Worm (Caenorhabditis elegans): Measurements from ENCODE around the gene F57C12.2.

Gene F57C12.2

ce11 chrX:538083-538482 lies 13.1 kb downstream of the F57C12.2 start:
- TF ChIP-seq aly-2 (tag; optimal IDR thresholded peaks at IDR 0.05): no peak
- no peak for TF ChIP-seq nhr-111 (GFP tag; optimal IDR thresholded peaks at IDR 0.05)
- TF ChIP-seq aha-1 (tag): peak; percentile 20
- 0 out of 2 replicates have a peak, but pooled peaks have one; percentile 15 for TF ChIP-seq dmd-8 (GFP tag; IDR thresholded peaks at IDR 0.05)
- TF ChIP-seq duxl-1 (tag; optimal IDR thresholded peaks at IDR 0.05; ENCODE audit: poor library complexity): no peak
- no peak for TF ChIP-seq ama-1 (optimal IDR thresholded peaks at IDR 0.05)
- TF ChIP-seq ztf-7 (tag; optimal IDR thresholded peaks at IDR 0.05): no peak
- TF ChIP-seq snpc-1.2 (GFP tag; IDR thresholded peaks at IDR 0.05): 0 out of 2 replicates have a peak, but pooled peaks have one; percentile 48

ce11 chrX:536365-536764 lies 14.8 kb downstream of the F57C12.2 start:
- TF ChIP-seq nhr-25 (tag; optimal IDR thresholded peaks at IDR 0.05; ENCODE audit: borderline replicate concordance, insufficient read depth) (no peak), lin-1 (GFP tag; IDR thresholded peaks at IDR 0.05) (no peak), mes-2 (tag; optimal IDR thresholded peaks at IDR 0.05; ENCODE audit: poor library complexity, severe bottlenecking) (no peak)

ce11 chrX:535728-536127 lies 15.5 kb downstream of the F57C12.2 start, which contains the start of gene F28C10.3:
Gene F28C10.3 (minus strand): TSS chrX:535828.
- peak; percentile 81 for TF ChIP-seq mes-2 (tag; optimal IDR thresholded peaks at IDR 0.05; ENCODE audit: poor library complexity, severe bottlenecking)
- no peak for TF ChIP-seq gei-8 (GFP tag; optimal IDR thresholded peaks at IDR 0.05)
- 0 out of 2 replicates have a peak, but pooled peaks have one; percentile 19 for TF ChIP-seq lin-1 (GFP tag; IDR thresholded peaks at IDR 0.05)
- peak; percentile 78 for TF ChIP-seq mxl-3 (GFP tag; optimal IDR thresholded peaks at IDR 0.05)
- TF ChIP-seq lin-29 (GFP tag; IDR thresholded peaks at IDR 0.05): peak; percentile 28; the same call in 1 of the 2 replicates
- peak; percentile 45 for TF ChIP-seq F37D6.2 (tag; optimal IDR thresholded peaks at IDR 0.05)
- peak; percentile 84 for TF ChIP-seq hlh-30 (tag; optimal IDR thresholded peaks at IDR 0.05; ENCODE audit: insufficient read depth)
- peak; percentile 68 for TF ChIP-seq rbr-2 (tag; optimal IDR thresholded peaks at IDR 0.05)
- TF ChIP-seq nhr-102 (tag; optimal IDR thresholded peaks at IDR 0.05): no peak
- TF ChIP-seq mdl-1 (tag; optimal IDR thresholded peaks at IDR 0.05): peak; percentile 88 to 91
- TF ChIP-seq snpc-4 (tag; optimal IDR thresholded peaks at IDR 0.05): no peak
- TF ChIP-seq F26F4.8 (GFP tag; conservative IDR thresholded peaks at IDR 0.05): no peak
- peak; percentile 25 for TF ChIP-seq fkh-10 (GFP tag; optimal IDR thresholded peaks at IDR 0.05)
- peak; percentile 82 for TF ChIP-seq zag-1 (tag; optimal IDR thresholded peaks at IDR 0.05)
- TF ChIP-seq nhr-6 (tag; optimal IDR thresholded peaks at IDR 0.05): peak; percentile 63
- peak; percentile 89 for TF ChIP-seq hmg-1.1 (GFP tag; IDR thresholded peaks at IDR 0.05)
- peak; percentile 53 for TF ChIP-seq duxl-1 (tag; optimal IDR thresholded peaks at IDR 0.05; ENCODE audit: poor library complexity)
- peak; percentile 80 for TF ChIP-seq nhr-11 (tag; optimal IDR thresholded peaks at IDR 0.05)
- TF ChIP-seq nhr-41 (GFP tag; IDR thresholded peaks at IDR 0.05): no peak
- TF ChIP-seq pha-4 (GFP tag; IDR thresholded peaks at IDR 0.05): no peak
- TF ChIP-seq pha-4 (tag; optimal IDR thresholded peaks at IDR 0.05): peak; percentile 14
- peak; percentile 37 for TF ChIP-seq nhr-10 (tag; optimal IDR thresholded peaks at IDR 0.05)
- TF ChIP-seq dve-1 (tag; optimal IDR thresholded peaks at IDR 0.05; ENCODE audit: insufficient read depth): no peak
- peak; percentile 71 for TF ChIP-seq T26A8.4 (GFP tag; IDR thresholded peaks at IDR 0.05)
- TF ChIP-seq aha-1 (tag): peak; percentile 96
- TF ChIP-seq nhr-77 (tag; optimal IDR thresholded peaks at IDR 0.05): peak; percentile 38
- TF ChIP-seq dpl-1 (GFP tag; optimal IDR thresholded peaks at IDR 0.05): peak; percentile 37
- TF ChIP-seq unc-62 (GFP tag; optimal IDR thresholded peaks at IDR 0.05 in 1 of 2): peak in 1 of 2 experiments; percentile 94
- TF ChIP-seq unc-62 (tag; optimal IDR thresholded peaks at IDR 0.05): no peak
- TF ChIP-seq tra-1 (GFP tag; IDR thresholded peaks at IDR 0.05): peak; percentile 70
- no peak for TF ChIP-seq ceh-62 (tag; optimal IDR thresholded peaks at IDR 0.05)
- TF ChIP-seq snpc-1.2 (GFP tag; IDR thresholded peaks at IDR 0.05): no peak
- peak; percentile 91 for TF ChIP-seq mep-1 (tag; optimal IDR thresholded peaks at IDR 0.05)
- TF ChIP-seq dmd-9 (GFP tag; IDR thresholded peaks at IDR 0.05): 0 out of 2 replicates have a peak, but pooled peaks have one; percentile 17
- peak in 1 of 2 experiments; percentile 74 for TF ChIP-seq lsy-2 (tag; optimal IDR thresholded peaks at IDR 0.05)
- peak; percentile 58 for TF ChIP-seq lin-13 (GFP tag; optimal IDR thresholded peaks at IDR 0.05)
- TF ChIP-seq hlh-11 (tag; optimal IDR thresholded peaks at IDR 0.05): peak; percentile 89
- TF ChIP-seq ctbp-1 (GFP tag; IDR thresholded peaks at IDR 0.05): peak; percentile 60
- TF ChIP-seq hif-1 (tag; optimal IDR thresholded peaks at IDR 0.05): peak in 1 of 2 experiments; percentile 58
- TF ChIP-seq dmd-6 (GFP tag; IDR thresholded peaks at IDR 0.05): peak; percentile 71
- peak; percentile 99 for TF ChIP-seq nhr-48 (tag; optimal IDR thresholded peaks at IDR 0.05)
